Worm (Caenorhabditis elegans) whole organism, L4 larva: ENCODE data around the gene fdgt-2.
A peak's percentile ranks its signal among the peaks of the same experiment; 100 is the strongest.

Experiments
- D1046.2 ChIP-seq: fragments of 200-800 bp; sonication (Bioruptor generic); IDR thresholded peaks from 2 replicates; pipeline ENCODE4 v1.3.6; 2022; ENCODE audit warnings: missing genetic modification characterization, missing compliant biosample characterization
- F10B5.3 ChIP-seq: sonication (generic microtip); optimal IDR thresholded peaks from 2 replicates; lab custom pipeline; 2016; ENCODE audit warnings: mild to moderate bottlenecking, missing genetic modification characterization, missing compliant biosample characterization
- F37D6.2 ChIP-seq: sonication (generic microtip); optimal IDR thresholded peaks from 2 replicates; lab custom pipeline; 2016; ENCODE audit warnings: mild to moderate bottlenecking, missing genetic modification characterization, missing compliant biosample characterization
- F44E2.7 ChIP-seq: fragments of 200-800 bp; sonication (Bioruptor generic); IDR thresholded peaks from 2 replicates; pipeline ENCODE4 v2.1.2; 2022; ENCODE audit warnings: missing genetic modification characterization, missing compliant biosample characterization
- F49E8.2 ChIP-seq: sonication (generic microtip); optimal IDR thresholded peaks from 2 replicates; lab custom pipeline; 2016; ENCODE audit warnings: missing compliant biosample characterization, mild to moderate bottlenecking, missing genetic modification characterization, borderline replicate concordance
- T20F7.1 ChIP-seq: fragments of 200-800 bp; sonication (Bioruptor generic); optimal IDR thresholded peaks from 2 replicates; lab custom pipeline; 2018; ENCODE audit warnings: mild to moderate bottlenecking, missing genetic modification characterization, missing compliant biosample characterization
- Y105C5A.15 ChIP-seq: fragments of 200-800 bp; sonication (Bioruptor generic); IDR thresholded peaks from 2 replicates; pipeline ENCODE4 v1.3.6; 2022; ENCODE audit warnings: missing genetic modification characterization, missing compliant biosample characterization
- Y5F2A.4 ChIP-seq: fragments of 200-800 bp; sonication (Bioruptor generic); optimal IDR thresholded peaks from 2 replicates; lab custom pipeline; 2018; ENCODE audit warnings: mild to moderate bottlenecking, missing genetic modification characterization, missing compliant biosample characterization
- ZK337.2 ChIP-seq: fragments of 200-800 bp; sonication (Bioruptor generic); IDR thresholded peaks from 2 replicates; pipeline ENCODE4 v1.3.6; 2022; ENCODE audit warnings: missing genetic modification reagents, missing genetic modification characterization, missing compliant biosample characterization
- ZK546.5 ChIP-seq, 2 experiments: sonication (generic microtip); optimal IDR thresholded peaks; 2 replicates each; lab custom pipeline; 2017; ENCODE audit warnings: missing biosample characterization in 2 of 2, missing genetic modification characterization in 2 of 2
- aha-1 ChIP-seq: fragments of 150-350 bp; peaks from one replicate; lab custom pipeline; 2014; ENCODE audit warnings: missing biosample characterization, missing genetic modification characterization
- aly-2 ChIP-seq: sonication (generic microtip); optimal IDR thresholded peaks from 2 replicates; lab custom pipeline; 2018; ENCODE audit warnings: missing biosample characterization, missing genetic modification characterization
- attf-4 ChIP-seq: sonication (generic microtip); optimal IDR thresholded peaks from 3 replicates; lab custom pipeline; 2017; ENCODE audit warnings: missing biosample characterization, missing genetic modification characterization
- ceh-32 ChIP-seq: sonication (generic microtip); optimal IDR thresholded peaks from 2 replicates; lab custom pipeline; 2016; ENCODE audit warnings: mild to moderate bottlenecking, missing genetic modification characterization, missing compliant biosample characterization; ENCODE audit not compliant: poor library complexity
- ceh-62 ChIP-seq: sonication (generic microtip); optimal IDR thresholded peaks from 2 replicates; lab custom pipeline; 2017; ENCODE audit warnings: missing biosample characterization, missing genetic modification characterization
- ces-1 ChIP-seq: fragments of 150-350 bp; sonication (generic microtip); optimal IDR thresholded peaks from 4 replicates; lab custom pipeline; 2014; ENCODE audit warnings: missing biosample characterization, missing genetic modification reagents, missing genetic modification characterization
- daf-12 ChIP-seq: fragments of 150-350 bp; optimal IDR thresholded peaks from 2 replicates; lab custom pipeline; 2014; ENCODE audit warnings: missing biosample characterization, missing genetic modification reagents, missing genetic modification characterization
- daf-16 ChIP-seq, 3 experiments: sonication (generic microtip); optimal IDR thresholded peaks; 2 replicates each; lab custom pipeline; 2016 to 2017; ENCODE audit warnings: missing genetic modification characterization in 3 of 3, missing genetic modification reagents in 3 of 3, mild to moderate bottlenecking in 2 of 3, missing compliant biosample characterization in 2 of 3, missing biosample characterization in 1 of 3, moderate library complexity in 1 of 3
- dmd-6 ChIP-seq: fragments of 200-800 bp; sonication (Bioruptor generic); IDR thresholded peaks from 2 replicates; pipeline ENCODE4 v1.3.6; 2022; ENCODE audit warnings: missing genetic modification reagents, missing genetic modification characterization, missing compliant biosample characterization
- dpl-1 ChIP-seq: fragments of 150-350 bp; optimal IDR thresholded peaks from 2 replicates; lab custom pipeline; 2014; ENCODE audit warnings: missing biosample characterization, missing genetic modification reagents, missing genetic modification characterization
- duxl-1 ChIP-seq: sonication (generic microtip); optimal IDR thresholded peaks from 2 replicates; lab custom pipeline; 2016; ENCODE audit warnings: mild to moderate bottlenecking, missing genetic modification characterization, moderate library complexity, missing compliant biosample characterization; ENCODE audit not compliant: poor library complexity
- fkh-10 ChIP-seq: fragments of 150-350 bp; optimal IDR thresholded peaks from 2 replicates; lab custom pipeline; 2014; ENCODE audit warnings: missing biosample characterization, missing genetic modification reagents, missing genetic modification characterization
- hlh-11 ChIP-seq: fragments of 200-800 bp; sonication (Bioruptor generic); optimal IDR thresholded peaks from 2 replicates; lab custom pipeline; 2018; ENCODE audit warnings: mild to moderate bottlenecking, missing genetic modification characterization, missing compliant biosample characterization
- lin-1 ChIP-seq: fragments of 200-800 bp; sonication (Bioruptor generic); IDR thresholded peaks from 2 replicates; pipeline ENCODE4 v1.3.6; 2022; ENCODE audit warnings: missing genetic modification reagents, missing genetic modification characterization, missing compliant biosample characterization
- lin-13 ChIP-seq: fragments of 150-350 bp; optimal IDR thresholded peaks from 2 replicates; lab custom pipeline; 2014; ENCODE audit warnings: missing biosample characterization, missing genetic modification reagents, missing genetic modification characterization
- lin-29 ChIP-seq: fragments of 200-800 bp; sonication (Bioruptor generic); IDR thresholded peaks from 2 replicates; pipeline ENCODE4 v1.3.6; 2022; ENCODE audit warnings: missing genetic modification reagents, missing genetic modification characterization, missing compliant biosample characterization
- lin-38 ChIP-seq: fragments of 200-800 bp; sonication (Bioruptor generic); IDR thresholded peaks from 2 replicates; pipeline ENCODE4 v1.3.6; 2022; ENCODE audit warnings: missing genetic modification reagents, missing genetic modification characterization, missing compliant biosample characterization
- lin-39 ChIP-seq: fragments of 150-350 bp; optimal IDR thresholded peaks from 2 replicates; lab custom pipeline; 2014; ENCODE audit warnings: missing biosample characterization, missing genetic modification reagents, missing genetic modification characterization
- lsy-2 ChIP-seq, 2 experiments: fragments of 150-350 bp in 1 of 2; sonication (generic microtip) in 1 of 2; optimal IDR thresholded peaks; 2 replicates each; lab custom pipeline; 2014 to 2017; ENCODE audit warnings: missing biosample characterization in 2 of 2, missing genetic modification characterization in 2 of 2
- madf-5 ChIP-seq, 2 experiments: fragments of 200-800 bp; sonication (Bioruptor generic); IDR thresholded peaks; 2 replicates each; pipeline ENCODE4 v1.3.6; 2022; ENCODE audit warnings: missing compliant biosample characterization in 2 of 2, missing genetic modification characterization in 2 of 2
- madf-9 ChIP-seq: fragments of 200-800 bp; sonication (Bioruptor generic); conservative IDR thresholded peaks from 2 replicates; pipeline ENCODE4 v1.3.6; 2022; ENCODE audit warnings: missing genetic modification reagents, missing genetic modification characterization, missing compliant biosample characterization
- mdl-1 ChIP-seq, 2 experiments: fragments of 150-350 bp in 1 of 2; sonication (generic microtip) in 1 of 2; optimal IDR thresholded peaks; 2 replicates each; lab custom pipeline; 2014 to 2017; ENCODE audit warnings: missing biosample characterization in 2 of 2, missing genetic modification characterization in 2 of 2
- mes-2 ChIP-seq: sonication (generic microtip); optimal IDR thresholded peaks from 2 replicates; lab custom pipeline; 2016; ENCODE audit warnings: missing genotype, mild to moderate bottlenecking, missing genetic modification characterization, missing compliant biosample characterization; ENCODE audit not compliant: poor library complexity, severe bottlenecking
- mxl-3 ChIP-seq: fragments of 200-800 bp; sonication (Bioruptor generic); optimal IDR thresholded peaks from 2 replicates; lab custom pipeline; 2018; ENCODE audit warnings: mild to moderate bottlenecking, missing genetic modification characterization, missing compliant biosample characterization
- nhr-102 ChIP-seq: sonication (generic microtip); optimal IDR thresholded peaks from 2 replicates; lab custom pipeline; 2016; ENCODE audit warnings: mild to moderate bottlenecking, missing genetic modification characterization, moderate library complexity, missing compliant biosample characterization
- nhr-237 ChIP-seq: sonication (generic microtip); optimal IDR thresholded peaks from 2 replicates; lab custom pipeline; 2017; ENCODE audit warnings: missing biosample characterization, missing genetic modification characterization
- nhr-28 ChIP-seq: fragments of 150-350 bp; optimal IDR thresholded peaks from 2 replicates; lab custom pipeline; 2014; ENCODE audit warnings: missing biosample characterization, missing genetic modification characterization
- nhr-42 ChIP-seq: fragments of 200-800 bp; sonication (Bioruptor generic); IDR thresholded peaks from 2 replicates; pipeline ENCODE4 v1.3.6; 2022; ENCODE audit warnings: missing genetic modification characterization, missing compliant biosample characterization
- pha-4 ChIP-seq, 2 experiments: fragments of 150-350 bp in 1 of 2; fragments of 200-800 bp in 1 of 2; sonication (Bioruptor generic) in 1 of 2; IDR thresholded peaks in 1 of 2; optimal IDR thresholded peaks in 1 of 2; 2 replicates each; pipeline versions ENCODE4 v1.3.6 to Lab custom; 2014 to 2022; ENCODE audit warnings: missing genetic modification characterization in 2 of 2, missing genetic modification reagents in 2 of 2, missing biosample characterization in 1 of 2, missing compliant biosample characterization in 1 of 2
- pqm-1 ChIP-seq: sonication (generic microtip); optimal IDR thresholded peaks from 2 replicates; lab custom pipeline; 2017; ENCODE audit warnings: missing biosample characterization, missing genetic modification characterization
- rbr-2 ChIP-seq: sonication (generic microtip); optimal IDR thresholded peaks from 2 replicates; lab custom pipeline; 2016; ENCODE audit warnings: missing genotype, missing genetic modification characterization, missing compliant biosample characterization
- saeg-2 ChIP-seq: fragments of 200-800 bp; sonication (Bioruptor generic); IDR thresholded peaks from 2 replicates; pipeline ENCODE4 v1.3.6; 2022; ENCODE audit warnings: missing genetic modification reagents, missing genetic modification characterization, missing compliant biosample characterization
- sdz-12 ChIP-seq: fragments of 200-800 bp; sonication (Bioruptor generic); optimal IDR thresholded peaks from 2 replicates; lab custom pipeline; 2018; ENCODE audit warnings: mild to moderate bottlenecking, missing genetic modification characterization, missing compliant biosample characterization
- set-16 ChIP-seq: fragments of 200-800 bp; sonication (Bioruptor generic); IDR thresholded peaks from 2 replicates; pipeline ENCODE4 v1.3.6; 2022; ENCODE audit warnings: missing genetic modification reagents, missing genetic modification characterization, missing compliant biosample characterization
- skn-1 ChIP-seq: fragments of 150-350 bp; optimal IDR thresholded peaks from 2 replicates; lab custom pipeline; 2014; ENCODE audit warnings: missing biosample characterization, missing genetic modification characterization
- spr-1 ChIP-seq: sonication (generic microtip); optimal IDR thresholded peaks from 2 replicates; lab custom pipeline; 2016; ENCODE audit warnings: mild to moderate bottlenecking, missing genetic modification characterization, missing compliant biosample characterization
- spr-3 ChIP-seq: fragments of 200-800 bp; sonication (Bioruptor generic); optimal IDR thresholded peaks from 2 replicates; lab custom pipeline; 2018; ENCODE audit warnings: mild to moderate bottlenecking, missing genetic modification characterization, missing compliant biosample characterization
- unc-130 ChIP-seq: sonication (generic microtip); optimal IDR thresholded peaks from 2 replicates; lab custom pipeline; 2016; ENCODE audit warnings: missing genetic modification reagents, missing genetic modification characterization, missing compliant biosample characterization
- zag-1 ChIP-seq: fragments of 150-350 bp; optimal IDR thresholded peaks from 2 replicates; lab custom pipeline; 2014; ENCODE audit warnings: missing biosample characterization, missing genetic modification characterization
- zip-11 ChIP-seq: fragments of 200-800 bp; sonication (Bioruptor generic); IDR thresholded peaks from 2 replicates; pipeline ENCODE4 v1.3.6; 2022; ENCODE audit warnings: missing genetic modification characterization, missing compliant biosample characterization
- ztf-11 ChIP-seq: fragments of 150-350 bp; optimal IDR thresholded peaks from 2 replicates; lab custom pipeline; 2014; ENCODE audit warnings: missing biosample characterization, missing genetic modification characterization

fdgt-2 gene

ce11 chrII:8388001-8388513, 29.4 kb upstream of the fdgt-2 start, which contains the start of gene drd-1 (continued):
- TF ChIP-seq daf-16 (GFP tag; optimal IDR thresholded peaks at IDR 0.05; lab: Kevin White, UChicago), result no peak
- peak; percentile 61 for TF ChIP-seq daf-16 (tag; optimal IDR thresholded peaks at IDR 0.05; lab: Kevin White, UChicago)
- TF ChIP-seq duxl-1 (tag; lab: Kevin White, UChicago), result no peak
- no peak for TF ChIP-seq lin-13
- no peak for TF ChIP-seq lin-29 (GFP tag; lab: Robert Waterston, UW)
- TF ChIP-seq nhr-42 (GFP tag; lab: Robert Waterston, UW), result no peak
- TF ChIP-seq dpl-1 (GFP tag; lab: Kevin White, UChicago), result no peak
- TF ChIP-seq madf-9 (GFP tag; lab: Robert Waterston, UW), result no peak
- no peak for TF ChIP-seq ceh-32 (tag; lab: Kevin White, UChicago)
- TF ChIP-seq lin-38 (GFP tag; lab: Robert Waterston, UW), result no peak
- no peak for TF ChIP-seq attf-4 (tag; lab: Kevin White, UChicago)
- TF ChIP-seq mes-2, result no peak
- no peak for TF ChIP-seq Y105C5A.15 (GFP tag; lab: Robert Waterston, UW)
- no peak for TF ChIP-seq rbr-2 (tag; lab: Kevin White, UChicago)
- TF ChIP-seq hlh-11 (tag; lab: Kevin White, UChicago), result peak; percentile 84
- no peak for TF ChIP-seq unc-130
- peak; percentile 11 for TF ChIP-seq mxl-3 (GFP tag; lab: Kevin White, UChicago)
- TF ChIP-seq lin-39 (tag; lab: Kevin White, UChicago), result no peak
- no peak for TF ChIP-seq spr-3 (GFP tag; lab: Kevin White, UChicago)
- no peak for TF ChIP-seq saeg-2 (GFP tag; lab: Robert Waterston, UW)
- peak; percentile 92 for TF ChIP-seq nhr-28 (tag; lab: Kevin White, UChicago)
- TF ChIP-seq F10B5.3 (tag; lab: Kevin White, UChicago), result no peak
- no peak for TF ChIP-seq aly-2
- no peak for TF ChIP-seq ZK337.2
- TF ChIP-seq aha-1 (tag; lab: Kevin White, UChicago), result no peak
- TF ChIP-seq lsy-2 (tag; optimal IDR thresholded peaks at IDR 0.05; lab: Kevin White, UChicago), result peak in 1 of 2 experiments; percentile 38
- TF ChIP-seq madf-5 (GFP tag; IDR thresholded peaks at IDR 0.05; lab: Robert Waterston, UW), result no peak
- TF ChIP-seq ceh-62 (tag; lab: Kevin White, UChicago), result no peak
- no peak for TF ChIP-seq skn-1 (tag; lab: Kevin White, UChicago)
- TF ChIP-seq lin-1 (GFP tag; lab: Robert Waterston, UW), result peak; percentile 60; the same call in 1 of the 2 replicates
- TF ChIP-seq T20F7.1, result no peak
- no peak for TF ChIP-seq sdz-12
- peak; percentile 33 for TF ChIP-seq nhr-102
- no peak for TF ChIP-seq daf-12 (tag; lab: Kevin White, UChicago)
- no peak for TF ChIP-seq F37D6.2
- no peak for TF ChIP-seq Y5F2A.4 (GFP tag; lab: Kevin White, UChicago)
- no peak for TF ChIP-seq ztf-11 (tag; lab: Kevin White, UChicago)
- TF ChIP-seq zag-1 (tag; lab: Kevin White, UChicago), result no peak
- peak; percentile 92 for TF ChIP-seq dmd-6 (GFP tag; lab: Robert Waterston, UW)
- no peak for TF ChIP-seq nhr-237 (tag; lab: Kevin White, UChicago)
- TF ChIP-seq zip-11 (GFP tag; lab: Robert Waterston, UW), result no peak
- TF ChIP-seq fkh-10 (GFP tag; lab: Kevin White, UChicago), result no peak
- no peak for TF ChIP-seq F44E2.7 (GFP tag; lab: Robert Waterston, UW)
- no peak for TF ChIP-seq set-16 (GFP tag; lab: Robert Waterston, UW)
- no peak for TF ChIP-seq F49E8.2 (tag; lab: Kevin White, UChicago)
- TF ChIP-seq spr-1 (tag; lab: Kevin White, UChicago), result no peak
- no peak for TF ChIP-seq ZK546.5 (tag; optimal IDR thresholded peaks at IDR 0.05; lab: Kevin White, UChicago)
- no peak for TF ChIP-seq pha-4 (GFP tag; IDR thresholded peaks at IDR 0.05; lab: Robert Waterston, UW)
- no peak for TF ChIP-seq pha-4 (tag; optimal IDR thresholded peaks at IDR 0.05; lab: Kevin White, UChicago)
- TF ChIP-seq pqm-1, result peak; percentile 99
- TF ChIP-seq ces-1 (GFP tag; lab: Kevin White, UChicago), result no peak
- no peak for TF ChIP-seq mdl-1 (tag; optimal IDR thresholded peaks at IDR 0.05; lab: Kevin White, UChicago)
- TF ChIP-seq D1046.2, result no peak
